Worm (Caenorhabditis elegans) whole organism, young adult: Measurements from ENCODE around the gene msd-4.

Source experiments
- B0261.1 ChIP-seq: sonication (generic microtip); optimal IDR thresholded peaks from 2 replicates; lab custom pipeline; 2016; ENCODE audit warnings: mild to moderate bottlenecking, missing genetic modification characterization, moderate library complexity, missing compliant biosample characterization
- F22D6.2 ChIP-seq: sonication (generic microtip); optimal IDR thresholded peaks from 2 replicates; lab custom pipeline; 2016; ENCODE audit warnings: mild to moderate bottlenecking, missing genetic modification characterization, missing compliant biosample characterization
- K11D2.4 ChIP-seq: fragments of 200-800 bp; sonication (Bioruptor generic); IDR thresholded peaks from 2 replicates; pipeline ENCODE4 v1.3.6; 2022; ENCODE audit warnings: missing genetic modification reagents, missing genetic modification characterization, missing compliant biosample characterization
- K12H6.12 ChIP-seq: fragments of 200-800 bp; sonication (Bioruptor generic); optimal IDR thresholded peaks from 2 replicates; lab custom pipeline; 2018; ENCODE audit warnings: mild to moderate bottlenecking, missing genetic modification characterization, missing compliant biosample characterization
- Y95B8A.8 ChIP-seq: fragments of 200-800 bp; sonication (Bioruptor generic); IDR thresholded peaks from 2 replicates; pipeline ENCODE4 v1.3.6; 2022; ENCODE audit warnings: missing genetic modification reagents, missing genetic modification characterization, missing compliant biosample characterization
- ZK185.1 ChIP-seq: sonication (generic microtip); optimal IDR thresholded peaks from 2 replicates; lab custom pipeline; 2016; ENCODE audit warnings: mild to moderate bottlenecking, missing genetic modification characterization, missing compliant biosample characterization; ENCODE audit not compliant: poor library complexity, severe bottlenecking
- akir-1 ChIP-seq: fragments of 200-800 bp; sonication (Bioruptor generic); optimal IDR thresholded peaks from 2 replicates; lab custom pipeline; 2018; ENCODE audit warnings: mild to moderate bottlenecking, missing genetic modification characterization, moderate library complexity, missing compliant biosample characterization
- ama-1 ChIP-seq, 3 experiments: fragments of 150-350 bp in 1 of 3; sonication (generic microtip) in 2 of 3; optimal IDR thresholded peaks; 2 replicates each; lab custom pipeline; 2014 to 2018; ENCODE audit warnings: missing biosample characterization in 2 of 3, missing genetic modification characterization in 2 of 3, missing genetic modification reagents in 2 of 3
- aptf-2 ChIP-seq: fragments of 200-800 bp; sonication (Bioruptor generic); conservative IDR thresholded peaks from 2 replicates; pipeline ENCODE4 v1.3.6; 2022; ENCODE audit warnings: missing genetic modification reagents, missing genetic modification characterization, missing compliant biosample characterization
- attf-5 ChIP-seq: fragments of 200-800 bp; sonication (Bioruptor generic); optimal IDR thresholded peaks from 2 replicates; lab custom pipeline; 2018; ENCODE audit warnings: mild to moderate bottlenecking, missing genetic modification characterization, missing compliant biosample characterization
- cebp-1 ChIP-seq, 2 experiments: fragments of 200-800 bp in 1 of 2; sonication (Bioruptor generic) in 1 of 2; sonication (generic microtip) in 1 of 2; IDR thresholded peaks in 1 of 2; optimal IDR thresholded peaks in 1 of 2; 2 replicates each; pipeline versions ENCODE4 v1.3.6 to Lab custom; 2017 to 2022; ENCODE audit warnings: missing compliant biosample characterization in 2 of 2, missing genetic modification characterization in 2 of 2, mild to moderate bottlenecking in 1 of 2, missing genetic modification reagents in 1 of 2, moderate library complexity in 1 of 2
- ceh-91 ChIP-seq: fragments of 200-800 bp; sonication (Bioruptor generic); IDR thresholded peaks from 2 replicates; pipeline ENCODE4 v1.3.6; 2022; ENCODE audit warnings: missing genetic modification reagents, missing genetic modification characterization, missing compliant biosample characterization
- chd-7 ChIP-seq: sonication (generic microtip); optimal IDR thresholded peaks from 2 replicates; lab custom pipeline; 2016; ENCODE audit warnings: mild to moderate bottlenecking, missing genetic modification characterization, moderate library complexity, missing compliant biosample characterization
- dox-1 ChIP-seq: fragments of 200-800 bp; sonication (Bioruptor generic); IDR thresholded peaks from 2 replicates; pipeline ENCODE4 v1.3.6; 2022; ENCODE audit warnings: missing genetic modification reagents, missing genetic modification characterization, missing compliant biosample characterization
- efl-1 ChIP-seq: fragments of 150-350 bp; optimal IDR thresholded peaks from 2 replicates; lab custom pipeline; 2014; ENCODE audit warnings: missing biosample characterization, missing genetic modification reagents, missing genetic modification characterization
- egl-44 ChIP-seq: fragments of 200-800 bp; sonication (Bioruptor generic); IDR thresholded peaks from 2 replicates; pipeline ENCODE4 v1.3.6; 2022; ENCODE audit warnings: missing genetic modification reagents, missing genetic modification characterization, missing compliant biosample characterization
- ekl-4 ChIP-seq: fragments of 200-800 bp; sonication (Bioruptor generic); IDR thresholded peaks from 2 replicates; pipeline ENCODE4 v1.3.6; 2022; ENCODE audit warnings: missing genetic modification reagents, missing genetic modification characterization, missing compliant biosample characterization
- him-1 ChIP-seq: sonication (generic microtip); optimal IDR thresholded peaks from 2 replicates; lab custom pipeline; 2016; ENCODE audit warnings: missing genotype, missing genetic modification reagents, missing genetic modification characterization, missing compliant biosample characterization
- hmg-1.2 ChIP-seq: fragments of 200-800 bp; sonication (Bioruptor generic); IDR thresholded peaks from 2 replicates; pipeline ENCODE4 v1.3.6; 2022; ENCODE audit warnings: missing genetic modification reagents, missing genetic modification characterization, missing compliant biosample characterization
- lin-26 ChIP-seq: fragments of 200-800 bp; sonication (Bioruptor generic); IDR thresholded peaks from 2 replicates; pipeline ENCODE4 v1.3.6; 2022; ENCODE audit warnings: missing genetic modification reagents, missing genetic modification characterization, missing compliant biosample characterization
- lin-40 ChIP-seq: sonication (generic microtip); optimal IDR thresholded peaks from 2 replicates; lab custom pipeline; 2016; ENCODE audit warnings: missing genetic modification characterization, mild to moderate bottlenecking, missing compliant biosample characterization, missing genotype, missing genetic modification reagents
- nhr-120 ChIP-seq: fragments of 200-800 bp; sonication (Bioruptor generic); IDR thresholded peaks from 2 replicates; pipeline ENCODE4 v1.3.6; 2022; ENCODE audit warnings: missing genetic modification characterization, missing compliant biosample characterization
- nhr-80 ChIP-seq: sonication (generic microtip); optimal IDR thresholded peaks from 2 replicates; lab custom pipeline; 2016; ENCODE audit warnings: missing genetic modification characterization, missing compliant biosample characterization
- nhr-90 ChIP-seq: sonication (generic microtip); optimal IDR thresholded peaks from 2 replicates; lab custom pipeline; 2016; ENCODE audit warnings: missing genotype, mild to moderate bottlenecking, missing genetic modification characterization, missing compliant biosample characterization
- pbrm-1 ChIP-seq: fragments of 200-800 bp; sonication (Bioruptor generic); IDR thresholded peaks from 2 replicates; pipeline ENCODE4 v1.3.6; 2022; ENCODE audit warnings: missing genetic modification reagents, missing genetic modification characterization, missing compliant biosample characterization
- rpc-1 ChIP-seq, 2 experiments: fragments of 150-350 bp in 1 of 2; sonication (generic microtip) in 1 of 2; optimal IDR thresholded peaks; 2 replicates each; lab custom pipeline; 2014 to 2018; ENCODE audit warnings: missing biosample characterization in 1 of 2, missing genetic modification characterization in 1 of 2, missing genetic modification reagents in 1 of 2, missing genotype in 1 of 2
- snpc-3.4 ChIP-seq: sonication (generic microtip); optimal IDR thresholded peaks from 2 replicates; lab custom pipeline; 2017; ENCODE audit warnings: missing genetic modification characterization, mild to moderate bottlenecking, missing compliant biosample characterization, antibody characterized with exemption, moderate library complexity, missing genotype, missing genetic modification reagents
- snpc-4 ChIP-seq, 5 experiments: fragments of 150-350 bp in 1 of 5; sonication (generic microtip) in 4 of 5; optimal IDR thresholded peaks; 2 replicates each; lab custom pipeline; 2014 to 2018; ENCODE audit warnings: missing genetic modification characterization in 5 of 5, missing biosample characterization in 3 of 5, antibody characterized with exemption in 2 of 5, mild to moderate bottlenecking in 2 of 5, missing compliant biosample characterization in 2 of 5, missing genotype in 2 of 5, moderate library complexity in 2 of 5, missing genetic modification reagents in 1 of 5
- sptf-2 ChIP-seq: fragments of 200-800 bp; sonication (Bioruptor generic); optimal IDR thresholded peaks from 2 replicates; lab custom pipeline; 2018; ENCODE audit warnings: mild to moderate bottlenecking, missing genetic modification characterization, missing compliant biosample characterization
- tlf-1 ChIP-seq: fragments of 200-800 bp; sonication (Bioruptor generic); optimal IDR thresholded peaks from 2 replicates; lab custom pipeline; 2018; ENCODE audit warnings: mild to moderate bottlenecking, missing genetic modification characterization, missing compliant biosample characterization
- unc-62 ChIP-seq: fragments of 150-350 bp; optimal IDR thresholded peaks from 2 replicates; lab custom pipeline; 2014; ENCODE audit warnings: missing biosample characterization, missing genetic modification reagents, missing genetic modification characterization
- zim-3 ChIP-seq: sonication (generic microtip); optimal IDR thresholded peaks from 2 replicates; lab custom pipeline; 2017; ENCODE audit warnings: mild to moderate bottlenecking, missing genetic modification characterization, moderate library complexity, missing compliant biosample characterization
- ztf-22 ChIP-seq: fragments of 200-800 bp; sonication (Bioruptor generic); optimal IDR thresholded peaks from 2 replicates; lab custom pipeline; 2018; ENCODE audit warnings: mild to moderate bottlenecking, missing genetic modification characterization, moderate library complexity, missing compliant biosample characterization
- ztf-25 ChIP-seq: fragments of 200-800 bp; sonication (Bioruptor generic); IDR thresholded peaks from 2 replicates; pipeline ENCODE4 v1.3.6; 2022; ENCODE audit warnings: missing genetic modification reagents, missing genetic modification characterization, missing compliant biosample characterization
- ztf-26 ChIP-seq: sonication (generic microtip); optimal IDR thresholded peaks from 2 replicates; lab custom pipeline; 2017; ENCODE audit warnings: missing genetic modification characterization, missing compliant biosample characterization
- ztf-3 ChIP-seq: fragments of 200-800 bp; sonication (Bioruptor generic); optimal IDR thresholded peaks from 2 replicates; lab custom pipeline; 2018; ENCODE audit warnings: mild to moderate bottlenecking, missing genetic modification characterization, missing compliant biosample characterization

msd-4 gene

DNA sequence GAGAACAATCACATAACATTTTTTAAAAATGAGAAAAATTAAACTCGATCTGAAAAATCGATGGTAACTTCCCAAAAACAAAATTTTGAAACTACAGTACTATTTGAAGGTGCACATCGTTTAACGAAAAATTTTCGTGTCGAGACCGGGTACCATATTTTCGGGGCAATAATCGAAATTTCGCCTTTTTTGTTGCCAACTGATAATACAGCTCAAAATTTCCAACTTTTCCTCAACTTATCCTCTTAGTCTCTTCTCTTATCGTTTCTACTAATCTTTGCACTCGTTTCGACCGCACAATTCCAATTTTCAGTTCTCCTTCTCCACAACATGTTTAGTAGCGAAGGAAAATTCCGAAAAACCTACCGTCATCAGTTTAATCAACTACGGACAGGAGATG is 38.4 kb upstream of the msd-4 start, which contains the start of gene rom-1 (continued):
- no peak for TF ChIP-seq egl-44
- no peak for TF ChIP-seq ekl-4 (GFP tag; lab: Robert Waterston, UW)

DNA sequence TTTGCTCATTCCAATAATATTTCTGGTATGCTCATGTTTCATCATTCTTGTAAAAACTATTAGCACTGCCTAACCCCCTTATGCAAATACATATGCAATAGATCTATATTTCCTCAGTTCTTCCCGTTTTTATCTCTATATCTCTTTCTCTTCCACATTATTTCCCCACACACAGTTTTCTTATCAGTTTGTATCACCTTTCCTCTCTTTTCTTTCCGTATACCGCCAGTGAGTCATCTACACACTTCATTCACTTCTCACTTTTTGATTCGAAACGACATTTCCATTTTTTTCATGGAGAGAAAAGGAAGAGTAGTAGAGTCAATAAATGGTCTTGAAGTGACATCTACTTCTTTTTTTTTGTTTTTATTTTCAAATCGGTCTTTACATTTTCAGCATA is 37.8 kb upstream of the msd-4 start:
- TF ChIP-seq ztf-26 (tag; lab: Kevin White, UChicago) (no peak), nhr-80 (peak; percentile 77), snpc-3.4 (no peak), cebp-1 (GFP tag; IDR thresholded peaks at IDR 0.05; lab: Robert Waterston, UW) (no peak), cebp-1 (tag; optimal IDR thresholded peaks at IDR 0.05; lab: Kevin White, UChicago) (peak; percentile 6), hmg-1.2 (GFP tag; lab: Robert Waterston, UW) (no peak)
- TF ChIP-seq, all 124 proteins: peak for 2

DNA sequence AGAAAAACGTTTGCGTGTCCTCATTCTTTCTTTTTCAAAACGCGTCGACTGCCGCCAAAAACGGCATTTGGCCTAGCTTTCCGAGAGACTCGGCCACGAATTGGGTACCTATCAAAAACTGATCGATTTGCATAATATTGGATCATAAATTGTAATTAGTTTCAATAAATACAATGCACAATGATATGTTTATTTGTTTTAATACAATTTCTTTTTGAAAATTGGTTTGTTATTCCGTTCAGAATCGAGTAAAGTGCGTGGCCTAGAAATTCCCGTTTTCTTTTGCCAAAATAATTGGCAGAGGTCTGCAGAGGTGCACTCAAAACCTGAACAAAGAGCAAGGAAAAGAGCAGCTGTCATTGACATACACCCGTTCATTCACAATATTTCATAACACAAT is 36.9 kb upstream of the msd-4 start, which contains the start of gene F26F4.8:
F26F4.8 (minus strand) TSS at position 69 of the 400 bp plus-strand sequence.
- TF ChIP-seq nhr-90: no peak
- no peak for TF ChIP-seq ztf-22 (GFP tag; lab: Kevin White, UChicago)
- TF ChIP-seq pbrm-1 (GFP tag; lab: Robert Waterston, UW): no peak
- TF ChIP-seq him-1 (tag; lab: Kevin White, UChicago): peak; percentile 7
- no peak for TF ChIP-seq ceh-91 (GFP tag; lab: Robert Waterston, UW)
- no peak for TF ChIP-seq cebp-1 (GFP tag; IDR thresholded peaks at IDR 0.05; lab: Robert Waterston, UW)
- TF ChIP-seq cebp-1 (tag; optimal IDR thresholded peaks at IDR 0.05; lab: Kevin White, UChicago): peak; percentile 67
- no peak for TF ChIP-seq F22D6.2
- no peak for TF ChIP-seq K12H6.12
- TF ChIP-seq Y95B8A.8 (GFP tag; lab: Robert Waterston, UW): no peak
- peak; percentile 51 for TF ChIP-seq nhr-80
- no peak for TF ChIP-seq K11D2.4 (GFP tag; lab: Robert Waterston, UW)
- peak; percentile 5 for TF ChIP-seq ZK185.1 (tag; lab: Kevin White, UChicago)
- peak; percentile 43; the same call in 1 of the 2 replicates for TF ChIP-seq dox-1 (GFP tag; lab: Robert Waterston, UW)
- no peak for TF ChIP-seq hmg-1.2 (GFP tag; lab: Robert Waterston, UW)
- TF ChIP-seq efl-1 (GFP tag; lab: Kevin White, UChicago): peak; percentile 20
- no peak for TF ChIP-seq rpc-1 (optimal IDR thresholded peaks at IDR 0.05; lab: Kevin White, UChicago)
- TF ChIP-seq rpc-1 (tag; optimal IDR thresholded peaks at IDR 0.05; lab: Kevin White, UChicago): no peak

DNA sequence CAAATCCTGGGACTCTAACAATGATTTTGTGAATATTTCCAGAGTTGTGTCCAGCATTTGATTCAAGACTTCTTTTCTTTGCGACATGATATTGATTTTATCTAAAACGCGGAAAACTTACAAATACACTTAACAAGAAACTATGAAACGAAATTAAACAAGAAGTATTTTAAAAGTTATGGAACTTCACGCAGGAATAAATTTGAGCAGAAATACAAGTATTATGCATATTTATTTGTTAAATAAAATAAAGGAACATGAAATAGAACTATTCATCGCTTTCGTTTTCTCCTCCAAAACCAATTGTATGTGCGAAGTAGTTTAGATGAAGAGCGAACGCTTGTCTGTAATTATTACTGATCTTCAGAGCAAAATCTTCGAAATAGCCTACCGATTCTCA is 35.2 kb upstream of the msd-4 start, which contains the start of gene kbp-2:
kbp-2 (minus strand) TSS at position 101 of the 400 bp plus-strand sequence.
- TF ChIP-seq ztf-22 (GFP tag; lab: Kevin White, UChicago) (no peak), lin-26 (GFP tag; lab: Robert Waterston, UW) (no peak), unc-62 (GFP tag; lab: Kevin White, UChicago) (no peak), pbrm-1 (GFP tag; lab: Robert Waterston, UW) (no peak), B0261.1 (no peak), zim-3 (tag; lab: Kevin White, UChicago) (no peak), attf-5 (GFP tag; lab: Kevin White, UChicago) (no peak), nhr-120 (GFP tag; lab: Robert Waterston, UW) (no peak), akir-1 (no peak), chd-7 (tag; lab: Kevin White, UChicago) (no peak), aptf-2 (GFP tag; lab: Robert Waterston, UW) (no peak), ztf-3 (GFP tag; lab: Kevin White, UChicago) (no peak), ztf-25 (no peak), tlf-1 (GFP tag; lab: Kevin White, UChicago) (no peak), lin-40 (tag; lab: Kevin White, UChicago) (no peak), snpc-4 (GFP tag; optimal IDR thresholded peaks at IDR 0.05; lab: Kevin White, UChicago) (no peak), snpc-4 (tag; optimal IDR thresholded peaks at IDR 0.05; lab: Kevin White, UChicago) (no peak), ama-1 (optimal IDR thresholded peaks at IDR 0.05; lab: Kevin White, UChicago) (no peak), ama-1 (GFP tag; optimal IDR thresholded peaks at IDR 0.05; lab: Kevin White, UChicago) (no peak), F22D6.2 (no peak), sptf-2 (GFP tag; lab: Kevin White, UChicago) (no peak)
